Worm (Caenorhabditis elegans): ENCODE data around the gene K12H6.5.

The K12H6.5 gene

ce11 chrII:2779253-2779652 lies 46.7 kb downstream of the K12H6.5 start, which contains the start of gene F08D12.3:
Gene F08D12.3 (plus strand): TSS chrII:2779553.
- TF ChIP-seq B0310.2 (tag; optimal IDR thresholded peaks at IDR 0.05) = no peak
- TF ChIP-seq ceh-36 (tag; optimal IDR thresholded peaks at IDR 0.05) = no peak
- TF ChIP-seq F13C5.2 (tag; optimal IDR thresholded peaks at IDR 0.05) = no peak
- no peak for TF ChIP-seq hmg-4 (GFP tag; optimal IDR thresholded peaks at IDR 0.05)
- TF ChIP-seq hnd-1 (tag; optimal IDR thresholded peaks at IDR 0.05) = no peak
- TF ChIP-seq tbx-37 (GFP tag; conservative IDR thresholded peaks at IDR 0.05) = no peak
- TF ChIP-seq ceh-13 (GFP tag; optimal IDR thresholded peaks at IDR 0.05) = no peak
- TF ChIP-seq ets-7 (tag; optimal IDR thresholded peaks at IDR 0.05) = no peak
- no peak for TF ChIP-seq tbx-11 (GFP tag; IDR thresholded peaks at IDR 0.05)
- TF ChIP-seq pes-1 (GFP tag; IDR thresholded peaks at IDR 0.05) = no peak
- no peak for TF ChIP-seq hmbx-1 (tag; optimal IDR thresholded peaks at IDR 0.05)
- no peak for TF ChIP-seq flt-1 (GFP tag; IDR thresholded peaks at IDR 0.05)
- TF ChIP-seq sea-1 (GFP tag; conservative IDR thresholded peaks at IDR 0.05) = no peak
- TF ChIP-seq ama-1 (optimal IDR thresholded peaks at IDR 0.05) = no peak

ce11 chrII:2777846-2778245 lies 48.1 kb downstream of the K12H6.5 start, which contains the start of gene F08D12.4:
Gene F08D12.4 (plus strand): TSS chrII:2778146.
- TF ChIP-seq tra-4 (tag; optimal IDR thresholded peaks at IDR 0.05) (no peak), sea-1 (GFP tag; conservative IDR thresholded peaks at IDR 0.05) (no peak), hmbx-1 (tag; optimal IDR thresholded peaks at IDR 0.05) (no peak), B0310.2 (tag; optimal IDR thresholded peaks at IDR 0.05) (no peak), ceh-13 (GFP tag; optimal IDR thresholded peaks at IDR 0.05) (no peak), scrt-1 (GFP tag; IDR thresholded peaks at IDR 0.05) (no peak), ceh-36 (tag; optimal IDR thresholded peaks at IDR 0.05) (no peak)
